Fruit fly (Drosophila melanogaster) whole organism, embryonic: ENCODE measurements around the gene Trf4-1.

Experiments
- Abd-B ChIP-seq: fragments of 200-800 bp; sonication (Bioruptor generic); optimal IDR thresholded peaks from 2 replicates; lab custom pipeline; 2018; ENCODE audit warnings: missing biosample characterization, mild to moderate bottlenecking, missing genetic modification characterization, moderate library complexity
- Ada2b ChIP-seq: fragments of 200-800 bp; sonication (Bioruptor generic); IDR thresholded peaks from 2 replicates; pipeline ENCODE4 v1.3.6; 2022; ENCODE audit warnings: missing biosample characterization, missing genetic modification characterization
- BtbVII ChIP-seq: fragments of 200-800 bp; sonication (Bioruptor generic); optimal IDR thresholded peaks from 3 replicates; lab custom pipeline; 2017; ENCODE audit warnings: missing biosample characterization, mild to moderate bottlenecking, missing genetic modification characterization
- CG10267 ChIP-seq: fragments of 200-800 bp; sonication (Bioruptor generic); optimal IDR thresholded peaks from 2 replicates; lab custom pipeline; 2018; ENCODE audit warnings: missing biosample characterization, mild to moderate bottlenecking, missing genetic modification characterization, moderate library complexity
- CG10321 ChIP-seq: fragments of 200-800 bp; sonication (Bioruptor generic); IDR thresholded peaks from 2 replicates; pipeline ENCODE4 v1.3.6; 2022; ENCODE audit warnings: missing biosample characterization, missing genetic modification characterization
- CG10959 ChIP-seq: fragments of 200-800 bp; sonication (Bioruptor generic); IDR thresholded peaks from 2 replicates; pipeline ENCODE4 v1.3.6; 2022; ENCODE audit warnings: missing biosample characterization, missing genetic modification characterization
- CG12104 ChIP-seq: fragments of 200-800 bp; sonication (Bioruptor generic); optimal IDR thresholded peaks from 3 replicates; lab custom pipeline; 2016; ENCODE audit warnings: missing biosample characterization, missing genetic modification characterization
- CG14050 ChIP-seq: fragments of 200-800 bp; sonication (Bioruptor generic); IDR thresholded peaks from 3 replicates; pipeline ENCODE4 v1.3.6; 2022; ENCODE audit warnings: missing biosample characterization, missing genetic modification characterization
- CG14710 ChIP-seq: fragments of 200-800 bp; sonication (Bioruptor generic); optimal IDR thresholded peaks from 3 replicates; lab custom pipeline; 2019; ENCODE audit warnings: missing biosample characterization, mild to moderate bottlenecking, missing genetic modification characterization, moderate library complexity
- CG1529 ChIP-seq: fragments of 200-800 bp; sonication (Bioruptor generic); optimal IDR thresholded peaks from 3 replicates; lab custom pipeline; 2018; ENCODE audit warnings: missing biosample characterization, missing genetic modification characterization
- CG15696 ChIP-seq: fragments of 200-800 bp; sonication (Bioruptor generic); optimal IDR thresholded peaks from 2 replicates; lab custom pipeline; 2019; ENCODE audit warnings: missing biosample characterization, mild to moderate bottlenecking, missing genetic modification characterization, moderate library complexity
- CG17328 ChIP-seq: fragments of 200-800 bp; sonication (Bioruptor generic); IDR thresholded peaks from 2 replicates; pipeline ENCODE4 v1.3.6; 2022; ENCODE audit warnings: missing biosample characterization, missing genetic modification characterization
- CG18619 ChIP-seq: fragments of 200-800 bp; sonication (Bioruptor generic); optimal IDR thresholded peaks from 3 replicates; lab custom pipeline; 2017; ENCODE audit warnings: missing biosample characterization, mild to moderate bottlenecking, missing genetic modification characterization
- CG30431 ChIP-seq: fragments of 200-800 bp; sonication (Bioruptor generic); optimal IDR thresholded peaks from 2 replicates; lab custom pipeline; 2017; ENCODE audit warnings: missing biosample characterization, missing genetic modification characterization
- CG3065 ChIP-seq: fragments of 200-800 bp; sonication (Bioruptor generic); optimal IDR thresholded peaks from 2 replicates; lab custom pipeline; 2016; ENCODE audit warnings: missing biosample characterization, missing genetic modification characterization
- CG31224 ChIP-seq: fragments of 200-800 bp; sonication (Bioruptor generic); IDR thresholded peaks from 2 replicates; pipeline ENCODE4 v1.3.6; 2022; ENCODE audit warnings: missing biosample characterization, missing genetic modification characterization
- CG3163 ChIP-seq: fragments of 200-800 bp; sonication (Bioruptor generic); optimal IDR thresholded peaks from 3 replicates; lab custom pipeline; 2016; ENCODE audit warnings: missing biosample characterization, missing genetic modification characterization
- CG34422 ChIP-seq: fragments of 200-800 bp; sonication (Bioruptor generic); IDR thresholded peaks from 3 replicates; pipeline ENCODE4 v1.3.6; 2022; ENCODE audit warnings: missing biosample characterization, missing genetic modification characterization
- CG3838 ChIP-seq: fragments of 200-800 bp; sonication (Bioruptor generic); optimal IDR thresholded peaks from 3 replicates; lab custom pipeline; 2016; ENCODE audit warnings: missing biosample characterization, missing genetic modification characterization
- CG5245 ChIP-seq: fragments of 200-800 bp; sonication (Bioruptor generic); optimal IDR thresholded peaks from 3 replicates; lab custom pipeline; 2016; ENCODE audit warnings: missing biosample characterization, missing genetic modification characterization
- CG7963 ChIP-seq: fragments of 200-800 bp; sonication (Bioruptor generic); IDR thresholded peaks from 3 replicates; pipeline ENCODE4 v1.3.6; 2022; ENCODE audit warnings: missing biosample characterization, missing genetic modification characterization; ENCODE audit not compliant: partially characterized antibody
- D19B ChIP-seq: fragments of 200-800 bp; sonication (Bioruptor generic); optimal IDR thresholded peaks from 2 replicates; lab custom pipeline; 2017; ENCODE audit warnings: missing biosample characterization, mild to moderate bottlenecking, missing genetic modification characterization
- Dad ChIP-seq: fragments of 200-800 bp; sonication (Bioruptor generic); optimal IDR thresholded peaks from 3 replicates; lab custom pipeline; 2016; ENCODE audit warnings: missing biosample characterization, missing genetic modification characterization
- Elba2 ChIP-seq: fragments of 200-800 bp; sonication (Bioruptor generic); optimal IDR thresholded peaks from 3 replicates; lab custom pipeline; 2016; ENCODE audit warnings: missing biosample characterization, missing genetic modification characterization
- Fer1 ChIP-seq: fragments of 200-800 bp; sonication (Bioruptor generic); optimal IDR thresholded peaks from 2 replicates; lab custom pipeline; 2017; ENCODE audit warnings: missing biosample characterization, mild to moderate bottlenecking, missing genetic modification characterization
- HHEX ChIP-seq: fragments of 200-800 bp; sonication (Bioruptor generic); optimal IDR thresholded peaks from 3 replicates; lab custom pipeline; 2017; ENCODE audit warnings: missing biosample characterization, mild to moderate bottlenecking, missing genetic modification characterization, missing genetic modification reagents
- Hey ChIP-seq: fragments of 200-800 bp; sonication (Bioruptor generic); optimal IDR thresholded peaks from 3 replicates; lab custom pipeline; 2018; ENCODE audit warnings: missing biosample characterization, mild to moderate bottlenecking, missing genetic modification characterization
- Lim3 ChIP-seq: fragments of 200-800 bp; sonication (Bioruptor generic); IDR thresholded peaks from 2 replicates; pipeline ENCODE4 v1.3.6; 2022; ENCODE audit warnings: missing biosample characterization, missing genetic modification characterization
- MBD-R2 ChIP-seq: fragments of 200-800 bp; sonication (Bioruptor generic); IDR thresholded peaks from 2 replicates; pipeline ENCODE4 v1.3.6; 2022; ENCODE audit warnings: missing biosample characterization, missing genetic modification characterization
- Mrtf ChIP-seq: fragments of 200-800 bp; sonication (Bioruptor generic); IDR thresholded peaks from 3 replicates; pipeline ENCODE4 v1.3.6; 2022; ENCODE audit warnings: missing biosample characterization, missing genetic modification characterization
- NC2α ChIP-seq: fragments of 200-800 bp; sonication (Bioruptor generic); optimal IDR thresholded peaks from 2 replicates; lab custom pipeline; 2016; ENCODE audit warnings: missing biosample characterization, missing genetic modification characterization
- NK7.1 ChIP-seq: fragments of 200-800 bp; sonication (Bioruptor generic); optimal IDR thresholded peaks from 3 replicates; lab custom pipeline; 2016; ENCODE audit warnings: missing biosample characterization, missing genetic modification characterization
- Opbp ChIP-seq: fragments of 200-800 bp; sonication (Bioruptor generic); IDR thresholded peaks from 3 replicates; pipeline ENCODE4 v1.3.6; 2022; ENCODE audit warnings: missing biosample characterization, missing genetic modification characterization; ENCODE audit not compliant: partially characterized antibody
- Rfx ChIP-seq: fragments of 200-800 bp; sonication (Bioruptor generic); IDR thresholded peaks from 2 replicates; pipeline ENCODE4 v1.3.6; 2022; ENCODE audit warnings: missing biosample characterization, missing genetic modification characterization
- chif ChIP-seq, 2 experiments: fragments of 200-800 bp; sonication (Bioruptor generic); optimal IDR thresholded peaks; 3 replicates each; lab custom pipeline; 2016; ENCODE audit warnings: missing biosample characterization in 2 of 2, missing genetic modification characterization in 2 of 2
- chn ChIP-seq: fragments of 200-800 bp; sonication (Bioruptor generic); optimal IDR thresholded peaks from 2 replicates; lab custom pipeline; 2016; ENCODE audit warnings: missing biosample characterization, missing genetic modification characterization
- da ChIP-seq: fragments of 200-800 bp; sonication (Bioruptor generic); optimal IDR thresholded peaks from 2 replicates; lab custom pipeline; 2016; ENCODE audit warnings: missing biosample characterization, missing genetic modification characterization
- dysf ChIP-seq: fragments of 200-800 bp; sonication (Bioruptor generic); IDR thresholded peaks from 3 replicates; pipeline ENCODE4 v1.3.6; 2022; ENCODE audit warnings: missing biosample characterization, missing genetic modification characterization
- fd3F ChIP-seq: fragments of 200-800 bp; sonication (Bioruptor generic); optimal IDR thresholded peaks from 2 replicates; lab custom pipeline; 2018; ENCODE audit warnings: missing biosample characterization, mild to moderate bottlenecking, missing genetic modification characterization, moderate library complexity
- gsb ChIP-seq: fragments of 200-800 bp; sonication (Bioruptor generic); IDR thresholded peaks from 2 replicates; pipeline ENCODE4 v1.3.6; 2022; ENCODE audit warnings: missing biosample characterization, missing genetic modification characterization
- knrl ChIP-seq: fragments of 200-800 bp; sonication (Bioruptor generic); IDR thresholded peaks from 3 replicates; pipeline ENCODE4 v1.3.6; 2022; ENCODE audit warnings: missing biosample characterization, missing genetic modification characterization; ENCODE audit not compliant: partially characterized antibody
- lilli ChIP-seq: fragments of 200-800 bp; sonication (Bioruptor generic); optimal IDR thresholded peaks from 3 replicates; lab custom pipeline; 2016; ENCODE audit warnings: missing biosample characterization, missing genetic modification characterization
- lmd ChIP-seq: fragments of 200-800 bp; sonication (Bioruptor generic); IDR thresholded peaks from 2 replicates; pipeline ENCODE4 v1.3.6; 2022; ENCODE audit warnings: missing biosample characterization, missing genetic modification characterization
- lola ChIP-seq, 3 experiments: fragments of >200 bp in 2 of 3; fragments of 200-800 bp in 1 of 3; sonication (Bioruptor generic) in 1 of 3; optimal IDR thresholded peaks; 2 replicates each; lab custom pipeline; 2017 to 2019; ENCODE audit warnings: missing biosample characterization in 3 of 3, missing genetic modification characterization in 3 of 3, mild to moderate bottlenecking in 1 of 3, moderate library complexity in 1 of 3
- pb ChIP-seq: fragments of 200-800 bp; sonication (Bioruptor generic); optimal IDR thresholded peaks from 3 replicates; lab custom pipeline; 2016; ENCODE audit warnings: missing biosample characterization, missing genetic modification characterization
- phol ChIP-seq: fragments of 200-800 bp; sonication (Bioruptor generic); optimal IDR thresholded peaks from 3 replicates; lab custom pipeline; 2018; ENCODE audit warnings: missing biosample characterization, mild to moderate bottlenecking, missing genetic modification characterization, moderate library complexity
- sima ChIP-seq: fragments of 200-800 bp; sonication (Bioruptor generic); optimal IDR thresholded peaks from 2 replicates; lab custom pipeline; 2016; ENCODE audit warnings: missing biosample characterization, missing genetic modification characterization
- ssp ChIP-seq: fragments of 200-800 bp; sonication (Bioruptor generic); IDR thresholded peaks from 2 replicates; pipeline ENCODE4 v1.3.6; 2022; ENCODE audit warnings: missing biosample characterization, missing genetic modification characterization
- stwl ChIP-seq: fragments of 200-800 bp; sonication (Bioruptor generic); optimal IDR thresholded peaks from 3 replicates; lab custom pipeline; 2018; ENCODE audit warnings: missing biosample characterization, mild to moderate bottlenecking, missing genetic modification characterization, moderate library complexity
- tll ChIP-seq, 2 experiments: fragments of 200-800 bp in 1 of 2; fragments of >200 bp in 1 of 2; sonication (Bioruptor generic) in 1 of 2; optimal IDR thresholded peaks; 2 replicates each; lab custom pipeline; 2017 to 2019; ENCODE audit warnings: missing biosample characterization in 2 of 2, missing genetic modification characterization in 2 of 2, mild to moderate bottlenecking in 1 of 2, moderate library complexity in 1 of 2
- toy ChIP-seq: fragments of 200-800 bp; sonication (Bioruptor generic); IDR thresholded peaks from 2 replicates; pipeline ENCODE4 v1.3.6; 2022; ENCODE audit warnings: missing biosample characterization, missing genetic modification characterization
- yki ChIP-seq: fragments of >200 bp; optimal IDR thresholded peaks from 3 replicates; lab custom pipeline; 2018

Gene Trf4-1

DNA sequence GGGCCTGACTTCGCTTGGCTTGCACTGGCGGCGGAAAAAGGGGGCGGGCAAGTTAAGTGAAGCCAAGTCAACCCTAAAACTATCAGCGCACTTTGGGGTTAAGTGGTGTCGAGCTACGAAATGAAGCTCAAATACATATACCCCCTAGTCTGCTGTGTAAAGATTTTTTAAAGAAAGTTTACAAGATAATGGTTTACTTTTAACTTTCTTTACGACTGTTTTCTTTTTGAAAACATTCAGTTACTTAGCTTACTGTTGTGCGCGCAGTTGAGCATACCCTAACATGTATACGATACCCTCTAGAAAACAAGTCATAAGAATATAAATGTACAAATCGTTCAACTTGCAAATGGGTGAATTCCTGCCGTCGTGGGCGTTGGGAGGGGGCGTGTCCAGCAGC, 17.4 kb upstream of the Trf4-1 start (continued):
- TF ChIP-seq NC2α (no peak), chif (GFP tag; optimal IDR thresholded peaks at IDR 0.05; lab: Kevin White, UChicago) (peak; percentile 22 to 34), da (GFP tag; lab: Kevin White, UChicago) (no peak), sima (GFP tag; lab: Kevin White, UChicago) (no peak), lilli (peak; percentile 42), Elba2 (GFP tag; lab: Kevin White, UChicago) (no peak), CG10321 (GFP tag; lab: Robert Waterston, UW) (no peak), dysf (GFP tag; lab: Robert Waterston, UW) (peak; percentile 53; the same call in 1 of the 3 replicates), ssp (GFP tag; lab: Robert Waterston, UW) (0 out of 2 replicates have a peak, but pooled peaks have one; percentile 6), CG17328 (GFP tag; lab: Robert Waterston, UW) (0 out of 2 replicates have a peak, but pooled peaks have one; percentile 35), pb (GFP tag; lab: Kevin White, UChicago) (no peak), Hey (no peak), Mrtf (0 out of 3 replicates have a peak, but pooled peaks have one; percentile 16), CG3163 (GFP tag; lab: Kevin White, UChicago) (no peak), Lim3 (GFP tag; lab: Robert Waterston, UW) (no peak), CG15696 (tag; lab: Kevin White, UChicago) (no peak), chn (GFP tag; lab: Kevin White, UChicago) (peak; percentile 14), CG3065 (GFP tag; lab: Kevin White, UChicago) (no peak), Opbp (no peak), CG7963 (GFP tag; lab: Robert Waterston, UW) (no peak), BtbVII (no peak), Dad (GFP tag; lab: Kevin White, UChicago) (no peak), Rfx (GFP tag; lab: Robert Waterston, UW) (no peak), CG30431 (GFP tag; lab: Kevin White, UChicago) (no peak), phol (tag; lab: Kevin White, UChicago) (peak; percentile 28), CG31224 (GFP tag; lab: Robert Waterston, UW) (no peak), gsb (GFP tag; lab: Robert Waterston, UW) (no peak), CG1529 (GFP tag; lab: Kevin White, UChicago) (no peak), Ada2b (GFP tag; lab: Robert Waterston, UW) (peak; percentile 47; the same call in 1 of the 2 replicates), toy (GFP tag; lab: Robert Waterston, UW) (no peak), Abd-B (GFP tag; lab: Kevin White, UChicago) (no peak), CG3838 (no peak), D19B (GFP tag; lab: Kevin White, UChicago) (peak; percentile 82), knrl (GFP tag; lab: Robert Waterston, UW) (no peak), CG14710 (tag; lab: Kevin White, UChicago) (no peak), NK7.1 (no peak), Fer1 (GFP tag; lab: Kevin White, UChicago) (peak; percentile 15), CG14050 (no peak), fd3F (GFP tag; lab: Kevin White, UChicago) (no peak), CG18619 (GFP tag; lab: Kevin White, UChicago) (no peak), MBD-R2 (GFP tag; lab: Robert Waterston, UW) (no peak), HHEX (peak; percentile 32), CG10959 (GFP tag; lab: Robert Waterston, UW) (no peak), yki (no peak), CG34422 (GFP tag; lab: Robert Waterston, UW) (0 out of 3 replicates have a peak, but pooled peaks have one; percentile 26), CG10267 (tag; lab: Kevin White, UChicago) (peak; percentile 13), CG5245 (no peak), tll (GFP tag; optimal IDR thresholded peaks at IDR 0.05; lab: Kevin White, UChicago) (no peak), CG12104 (GFP tag; lab: Kevin White, UChicago) (no peak), stwl (tag; lab: Kevin White, UChicago) (no peak), lola (GFP tag; optimal IDR thresholded peaks at IDR 0.05; lab: Kevin White, UChicago) (no peak), lmd (GFP tag; lab: Robert Waterston, UW) (peak; percentile 48)
